Fruit fly (Drosophila melanogaster) whole organism, embryonic: ENCODE measurements around the gene CG7557.

Experiments
- CG11723 ChIP-seq: fragments of 200-800 bp; sonication (Bioruptor generic); optimal IDR thresholded peaks from 2 replicates; lab custom pipeline; 2017; ENCODE audit warnings: missing biosample characterization, mild to moderate bottlenecking, missing genetic modification characterization
- CG14441 ChIP-seq: fragments of 200-800 bp; sonication (Bioruptor generic); IDR thresholded peaks from 2 replicates; pipeline ENCODE4 v1.3.6; 2022; ENCODE audit warnings: missing biosample characterization, missing genetic modification characterization
- CG18599 ChIP-seq: fragments of 200-800 bp; sonication (Bioruptor generic); optimal IDR thresholded peaks from 3 replicates; lab custom pipeline; 2017; ENCODE audit warnings: missing biosample characterization, missing genetic modification characterization, mild to moderate bottlenecking, moderate library complexity, missing genetic modification reagents
- CG2678 ChIP-seq: fragments of 200-800 bp; sonication (Bioruptor generic); optimal IDR thresholded peaks from 3 replicates; lab custom pipeline; 2019; ENCODE audit warnings: missing biosample characterization, mild to moderate bottlenecking, missing genetic modification characterization, moderate library complexity
- CG33213 ChIP-seq: fragments of 200-800 bp; sonication (Bioruptor generic); optimal IDR thresholded peaks from 3 replicates; lab custom pipeline; 2016; ENCODE audit warnings: missing biosample characterization, missing genetic modification characterization
- CG3838 ChIP-seq: fragments of 200-800 bp; sonication (Bioruptor generic); optimal IDR thresholded peaks from 3 replicates; lab custom pipeline; 2016; ENCODE audit warnings: missing biosample characterization, missing genetic modification characterization
- Drgx ChIP-seq: fragments of 200-800 bp; sonication (Bioruptor generic); IDR thresholded peaks from 2 replicates; pipeline ENCODE4 v1.3.6; 2022; ENCODE audit warnings: missing biosample characterization, missing genetic modification characterization
- MESR4 ChIP-seq: fragments of 200-800 bp; sonication (Bioruptor generic); optimal IDR thresholded peaks from 2 replicates; lab custom pipeline; 2018; ENCODE audit warnings: missing biosample characterization, mild to moderate bottlenecking, missing genetic modification characterization, moderate library complexity
- Sin3A ChIP-seq: fragments of >200 bp; optimal IDR thresholded peaks from 2 replicates; lab custom pipeline; 2018
- hbn ChIP-seq: fragments of 200-800 bp; sonication (Bioruptor generic); IDR thresholded peaks from 2 replicates; pipeline ENCODE4 v1.3.6; 2022; ENCODE audit warnings: missing biosample characterization, missing genetic modification characterization; ENCODE audit not compliant: partially characterized antibody
- pan ChIP-seq, 4 experiments: fragments of >200 bp in 3 of 4; fragments of 200-800 bp in 1 of 4; sonication (Bioruptor generic) in 1 of 4; optimal IDR thresholded peaks in 3 of 4; IDR thresholded peaks in 1 of 4; 2 replicates each; pipeline versions ENCODE4 v1.3.6 to Lab custom; 2017 to 2022; ENCODE audit warnings: missing biosample characterization in 2 of 4, missing genetic modification characterization in 2 of 4, mixed read lengths in 1 of 4
- pnt ChIP-seq: fragments of 200-800 bp; sonication (Bioruptor generic); optimal IDR thresholded peaks from 3 replicates; lab custom pipeline; 2016; ENCODE audit warnings: missing biosample characterization, missing genetic modification characterization
- tll ChIP-seq, 2 experiments: fragments of 200-800 bp in 1 of 2; fragments of >200 bp in 1 of 2; sonication (Bioruptor generic) in 1 of 2; optimal IDR thresholded peaks; 2 replicates each; lab custom pipeline; 2017 to 2019; ENCODE audit warnings: missing biosample characterization in 2 of 2, missing genetic modification characterization in 2 of 2, mild to moderate bottlenecking in 1 of 2, moderate library complexity in 1 of 2
- wor ChIP-seq: fragments of 200-800 bp; sonication (Bioruptor generic); IDR thresholded peaks from 2 replicates; pipeline ENCODE4 v1.3.6; 2022; ENCODE audit warnings: missing biosample characterization, missing genetic modification characterization

DNA sequence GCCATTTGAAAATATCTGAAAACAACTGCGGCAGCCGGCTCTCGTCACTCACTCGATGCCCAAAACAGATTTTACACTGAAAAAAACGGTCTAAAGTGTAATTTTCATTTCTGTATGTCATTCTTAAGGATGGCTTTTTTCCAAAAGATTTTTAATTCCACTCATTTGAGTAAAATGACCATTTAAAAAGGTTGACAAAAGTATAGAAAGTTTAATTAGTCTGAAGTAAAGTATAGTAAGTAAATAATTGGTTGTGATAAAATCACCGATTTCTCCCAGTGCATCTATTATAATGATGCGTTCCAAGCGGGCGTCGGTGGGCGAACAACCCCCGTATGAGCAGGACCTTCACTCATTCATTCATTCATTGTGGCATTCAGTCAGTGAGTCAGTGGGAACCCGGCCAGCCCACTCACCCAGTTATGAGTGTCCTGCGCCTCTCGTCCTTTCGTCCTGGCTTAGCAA lies 22.6 kb upstream of the CG7557 start:
- TF ChIP-seq CG3838 (no peak), tll (GFP tag; optimal IDR thresholded peaks at IDR 0.05; lab: Kevin White, UChicago) (peak in 1 of 2 experiments; percentile 37), CG33213 (GFP tag; lab: Kevin White, UChicago) (peak; percentile 21), MESR4 (no peak), pan (optimal IDR thresholded peaks at IDR 0.05; lab: Kevin White, UChicago) (no peak), pan (GFP tag; optimal IDR thresholded peaks at IDR 0.05 in 1 of 2, IDR thresholded peaks at IDR 0.05 in 1 of 2) (peak in 1 of 2 experiments; percentile 76), Drgx (GFP tag; lab: Robert Waterston, UW) (no peak), pnt (GFP tag; lab: Kevin White, UChicago) (peak; percentile 68), CG18599 (GFP tag; lab: Kevin White, UChicago) (peak; percentile 85), CG11723 (GFP tag; lab: Kevin White, UChicago) (peak; percentile 34), CG2678 (tag; lab: Kevin White, UChicago) (peak; percentile 88), hbn (GFP tag; lab: Robert Waterston, UW) (no peak), wor (GFP tag; lab: Robert Waterston, UW) (peak; percentile 49; the same call in 1 of the 2 replicates), Sin3A (lab: Kevin White, UChicago) (no peak), CG14441 (GFP tag; lab: Robert Waterston, UW) (peak; percentile 44; the same call in 1 of the 2 replicates)
